Fruit fly (Drosophila melanogaster): ENCODE data around the gene CG13887.

Gene CG13887

DNA sequence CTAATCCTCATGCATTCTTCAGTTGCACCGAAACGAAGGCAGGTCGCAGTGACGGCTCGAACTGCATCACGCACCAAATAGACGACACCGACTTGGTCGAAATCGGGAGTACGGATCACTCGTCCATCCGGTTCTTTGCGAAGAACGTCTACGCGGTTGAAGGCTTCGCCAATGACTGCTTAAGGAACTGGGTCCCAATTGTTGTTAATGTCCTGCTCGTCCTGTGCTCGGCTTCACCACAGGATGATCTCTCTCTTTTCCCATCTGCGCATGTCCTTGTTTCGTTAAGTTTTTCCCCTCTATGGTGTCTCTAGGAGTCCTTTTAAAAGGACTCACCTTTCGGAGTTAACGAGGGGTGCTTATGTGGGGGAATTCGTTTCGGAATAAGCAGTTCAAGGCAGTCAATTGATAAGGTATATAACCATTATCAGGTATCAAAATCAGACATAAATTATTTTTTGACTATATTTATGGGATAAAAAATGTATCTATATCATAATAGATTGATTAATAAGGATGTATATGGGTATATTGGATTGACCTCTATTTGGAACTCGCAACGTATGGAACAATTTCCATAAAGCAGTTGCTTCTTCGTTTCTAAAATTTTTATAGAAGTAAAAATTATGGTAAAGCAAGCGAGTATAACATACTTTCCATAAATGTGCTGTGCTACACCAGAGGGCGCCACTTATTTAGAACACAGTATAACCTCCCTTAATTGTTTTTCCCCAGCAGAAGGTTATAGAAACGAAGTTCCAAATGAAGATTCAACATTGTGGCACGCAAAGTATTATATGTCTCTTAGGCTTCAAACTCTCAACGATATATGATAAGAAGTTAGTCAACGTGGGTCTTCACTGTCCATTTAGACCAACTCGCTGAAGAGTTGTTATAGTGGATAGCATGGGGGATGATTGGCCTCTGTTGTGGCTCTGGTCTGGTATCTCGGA, 19.7 kb downstream of the CG13887 start, which contains the start of gene dpr20 (continued):
- TF ChIP-seq CG7745 (tag; optimal IDR thresholded peaks at IDR 0.05) (no peak), ewg (GFP tag; optimal IDR thresholded peaks at IDR 0.05) (peak; percentile 55), Tbp (GFP tag; optimal IDR thresholded peaks at IDR 0.05) (no peak), CG1024 (GFP tag; IDR thresholded peaks at IDR 0.05) (peak; percentile 50), CG14710 (tag; optimal IDR thresholded peaks at IDR 0.05) (peak; percentile 19), pum (GFP tag; optimal IDR thresholded peaks at IDR 0.05) (peak; percentile 55), bcd (GFP tag; optimal IDR thresholded peaks at IDR 0.05) (peak; percentile 64), otp (GFP tag; IDR thresholded peaks at IDR 0.05) (peak; percentile 89), trh (GFP tag; optimal IDR thresholded peaks at IDR 0.05) (no peak), HHEX (GFP tag; optimal IDR thresholded peaks at IDR 0.05) (peak; percentile 77), CG8478 (optimal IDR thresholded peaks at IDR 0.05) (no peak), CG10462 (GFP tag; optimal IDR thresholded peaks at IDR 0.05) (no peak), CG6254 (GFP tag; optimal IDR thresholded peaks at IDR 0.05) (no peak), CG2889 (GFP tag; IDR thresholded peaks at IDR 0.05) (peak; percentile 79), gro (GFP tag; optimal IDR thresholded peaks at IDR 0.05) (peak; percentile 40), CG1233 (GFP tag; optimal IDR thresholded peaks at IDR 0.05) (peak; percentile 34), GATAe (GFP tag; conservative IDR thresholded peaks at IDR 0.05) (peak; percentile 48), Neu2 (GFP tag; optimal IDR thresholded peaks at IDR 0.05; ENCODE audit: borderline replicate concordance) (no peak), CG13775 (GFP tag; optimal IDR thresholded peaks at IDR 0.05) (peak; percentile 35), Lpt (GFP tag; optimal IDR thresholded peaks at IDR 0.05) (no peak), maf-S (GFP tag; optimal IDR thresholded peaks at IDR 0.05) (peak; percentile 53), lmd (GFP tag; IDR thresholded peaks at IDR 0.05) (peak; percentile 91), Hand (GFP tag; optimal IDR thresholded peaks at IDR 0.05) (peak; percentile 63), CG17829 (tag; optimal IDR thresholded peaks at IDR 0.05) (peak; percentile 59), bab2 (GFP tag; optimal IDR thresholded peaks at IDR 0.05) (peak; percentile 72), ATbp (GFP tag; optimal IDR thresholded peaks at IDR 0.05) (peak; percentile 40), fd64A (GFP tag; optimal IDR thresholded peaks at IDR 0.05) (no peak), Adf1 (GFP tag; IDR thresholded peaks at IDR 0.05) (peak; percentile 53), ab (GFP tag; optimal IDR thresholded peaks at IDR 0.05) (peak; percentile 0), CG2116 (GFP tag; optimal IDR thresholded peaks at IDR 0.05) (no peak), CG17612 (GFP tag; IDR thresholded peaks at IDR 0.05) (peak; percentile 66; the same call in 1 of the 2 replicates), so (GFP tag; IDR thresholded peaks at IDR 0.05) (peak; percentile 79), CG11696 (GFP tag; IDR thresholded peaks at IDR 0.05) (peak; percentile 74), CG4707 (GFP tag; optimal IDR thresholded peaks at IDR 0.05) (peak; percentile 6), Camta (GFP tag; optimal IDR thresholded peaks at IDR 0.05) (peak; percentile 65), Xrp1 (GFP tag; IDR thresholded peaks at IDR 0.05) (peak; percentile 87), dimm (GFP tag; IDR thresholded peaks at IDR 0.05) (peak; percentile 66), hb (GFP tag; IDR thresholded peaks at IDR 0.05; ENCODE audit: partially characterized antibody) (no peak), CG11560 (tag; IDR thresholded peaks at IDR 0.05) (peak; percentile 70), dmrt11E (tag; optimal IDR thresholded peaks at IDR 0.05) (peak; percentile 43), phol (tag; optimal IDR thresholded peaks at IDR 0.05) (peak; percentile 39), eyg (GFP tag; optimal IDR thresholded peaks at IDR 0.05) (peak; percentile 62), CG11085 (GFP tag; IDR thresholded peaks at IDR 0.05) (peak; percentile 76), stwl (tag; optimal IDR thresholded peaks at IDR 0.05) (no peak), grau (tag; optimal IDR thresholded peaks at IDR 0.05) (peak; percentile 94), CG10565 (GFP tag; optimal IDR thresholded peaks at IDR 0.05) (no peak), CG10959 (GFP tag; IDR thresholded peaks at IDR 0.05) (peak; percentile 36), ftz-f1 (GFP tag; optimal IDR thresholded peaks at IDR 0.05) (no peak), Nf-YB (GFP tag; optimal IDR thresholded peaks at IDR 0.05) (peak; percentile 21)
